Worm (Caenorhabditis elegans) whole organism, L4 larva: Measurements from ENCODE around the gene srsx-29.

Experiments
- T26A8.4 ChIP-seq: fragments of 200-800 bp; sonication (Bioruptor generic); IDR thresholded peaks from 2 replicates; pipeline ENCODE4 v1.3.6; 2022; ENCODE audit warnings: missing genetic modification characterization, missing compliant biosample characterization
- Y5F2A.4 ChIP-seq: fragments of 200-800 bp; sonication (Bioruptor generic); optimal IDR thresholded peaks from 2 replicates; lab custom pipeline; 2018; ENCODE audit warnings: mild to moderate bottlenecking, missing genetic modification characterization, missing compliant biosample characterization
- ceh-32 ChIP-seq: sonication (generic microtip); optimal IDR thresholded peaks from 2 replicates; lab custom pipeline; 2016; ENCODE audit warnings: mild to moderate bottlenecking, missing genetic modification characterization, missing compliant biosample characterization; ENCODE audit not compliant: poor library complexity
- ceh-62 ChIP-seq: sonication (generic microtip); optimal IDR thresholded peaks from 2 replicates; lab custom pipeline; 2017; ENCODE audit warnings: missing biosample characterization, missing genetic modification characterization
- fkh-10 ChIP-seq: fragments of 150-350 bp; optimal IDR thresholded peaks from 2 replicates; lab custom pipeline; 2014; ENCODE audit warnings: missing biosample characterization, missing genetic modification reagents, missing genetic modification characterization
- hif-1 ChIP-seq, 2 experiments: sonication (generic microtip); optimal IDR thresholded peaks; 2 replicates each; lab custom pipeline; 2016 to 2017; ENCODE audit warnings: missing compliant biosample characterization in 2 of 2, missing genetic modification characterization in 2 of 2, missing genetic modification reagents in 2 of 2, missing genotype in 2 of 2, mild to moderate bottlenecking in 1 of 2
- lir-3 ChIP-seq: sonication (generic microtip); optimal IDR thresholded peaks from 2 replicates; lab custom pipeline; 2016; ENCODE audit warnings: mild to moderate bottlenecking, missing genetic modification characterization, missing compliant biosample characterization
- nhr-11 ChIP-seq: fragments of 150-350 bp; optimal IDR thresholded peaks from 2 replicates; lab custom pipeline; 2014; ENCODE audit warnings: missing biosample characterization, missing genetic modification characterization
- nhr-237 ChIP-seq: sonication (generic microtip); optimal IDR thresholded peaks from 2 replicates; lab custom pipeline; 2017; ENCODE audit warnings: missing biosample characterization, missing genetic modification characterization

DNA sequence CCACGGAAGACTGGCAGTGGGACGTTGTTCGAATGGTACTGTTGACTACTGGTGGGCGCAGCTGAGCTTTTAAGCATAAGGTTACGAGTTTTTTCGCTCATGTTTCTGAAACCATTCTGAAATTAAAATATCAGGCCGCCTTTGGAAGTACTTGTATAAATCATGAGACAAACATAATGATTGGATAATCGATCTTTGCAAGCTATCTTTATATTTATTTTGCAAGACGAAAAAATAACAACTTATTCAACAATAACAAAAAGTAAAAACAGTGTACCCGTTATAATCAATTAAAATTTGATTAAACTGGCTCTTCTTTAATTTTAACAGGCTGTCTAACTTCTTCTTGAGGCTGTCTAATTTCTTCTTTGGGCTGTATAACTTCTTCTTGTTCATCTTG lies 50.7 kb downstream of the srsx-29 start, which contains the start of gene ZK856.16:
- TF ChIP-seq fkh-10 (GFP tag; lab: Kevin White, UChicago) (no peak), T26A8.4 (GFP tag; lab: Robert Waterston, UW) (no peak), ceh-62 (tag; lab: Kevin White, UChicago) (no peak), hif-1 (tag; optimal IDR thresholded peaks at IDR 0.05; lab: Kevin White, UChicago) (no peak), nhr-11 (tag; lab: Kevin White, UChicago) (no peak), Y5F2A.4 (GFP tag; lab: Kevin White, UChicago) (no peak), lir-3 (no peak), ceh-32 (tag; lab: Kevin White, UChicago) (no peak), nhr-237 (tag; lab: Kevin White, UChicago) (no peak)
